Worm (Caenorhabditis elegans) whole organism, L4/young adult: ENCODE data around the gene T07D3.4.
"Not testable (repeated sequence)": the region's sequence is repeated elsewhere in the genome, so short reads cannot be mapped to it uniquely, and the experiment has no call there.

Experiments used
- W03F9.2 ChIP-seq: fragments of 150-350 bp; optimal IDR thresholded peaks from 2 replicates; lab custom pipeline; 2014; ENCODE audit warnings: missing biosample characterization, missing genetic modification characterization
- dao-5 ChIP-seq: sonication (generic microtip); optimal IDR thresholded peaks from 2 replicates; lab custom pipeline; 2016; ENCODE audit warnings: missing genotype, missing genetic modification characterization, moderate library complexity, missing compliant biosample characterization
- him-1 ChIP-seq: sonication (generic microtip); optimal IDR thresholded peaks from 2 replicates; lab custom pipeline; 2016; ENCODE audit warnings: missing genotype, missing genetic modification reagents, missing genetic modification characterization, missing compliant biosample characterization

- not testable (repeated sequence) for TF ChIP-seq him-1 (tag; lab: Kevin White, UChicago); W03F9.2; dao-5 (tag; lab: Kevin White, UChicago)
These were observed 42.8 kb downstream of the T07D3.4 start, which contains the start of gene fbxc-34 for ce11 chrII:930871-931270.
